Fruit fly (Drosophila melanogaster): ENCODE results near the gene CG4520.

Gene CG4520

DNA sequence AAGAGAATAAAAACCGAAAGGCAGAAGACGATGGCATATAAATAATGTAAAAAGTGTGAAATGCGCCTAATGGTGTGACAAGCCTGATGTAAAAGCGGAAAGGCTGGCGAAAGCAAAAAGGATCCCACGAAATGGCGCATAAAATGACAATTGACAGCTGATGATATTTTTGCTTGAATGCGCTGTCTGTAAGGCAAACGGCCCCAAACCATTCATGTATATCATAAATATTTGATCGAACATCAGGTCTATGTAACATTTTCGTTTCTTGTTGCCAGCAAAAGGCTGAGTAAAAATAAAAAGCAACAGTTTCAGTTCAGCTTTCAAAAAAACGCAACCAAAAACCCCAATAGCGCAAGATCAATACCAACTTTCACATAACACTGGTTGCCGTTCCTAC, at the start of gene CG4520:
TSS of gene CG4520 (plus strand) at position 301 of the 400 bp plus-strand sequence.
- TF ChIP-seq Myc (optimal IDR thresholded peaks at IDR 0.05) = no peak
- no peak for TF ChIP-seq psq (optimal IDR thresholded peaks at IDR 0.05)
- TF ChIP-seq ttk (optimal IDR thresholded peaks at IDR 0.05) = no peak
- TF ChIP-seq Sin3A (optimal IDR thresholded peaks at IDR 0.05) = no peak
- TF ChIP-seq insv (optimal IDR thresholded peaks at IDR 0.05) = no peak
- no peak for TF ChIP-seq h (optimal IDR thresholded peaks at IDR 0.05)

DNA sequence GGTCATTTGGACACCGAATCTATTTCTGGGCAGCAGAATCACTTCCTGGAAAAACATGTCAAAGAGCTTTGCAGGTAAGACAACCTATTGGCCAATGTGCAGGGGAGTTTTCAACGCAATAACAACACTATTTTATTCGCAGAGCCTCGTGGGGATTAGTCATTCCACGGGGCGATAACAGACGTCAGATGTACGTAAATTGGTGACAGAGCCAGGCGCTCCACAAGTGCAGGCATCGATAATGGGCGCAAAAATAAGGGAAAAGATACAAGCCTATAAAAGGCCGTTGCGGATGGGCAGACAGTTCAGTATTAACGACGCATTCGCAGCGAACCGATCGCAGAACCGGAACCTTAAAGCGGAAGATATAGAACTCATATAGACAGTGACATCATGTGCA, 49.5 kb upstream of the CG4520 start, which contains the start of gene CG5399:
TSS of gene CG5399 (plus strand) at position 301 of the 400 bp plus-strand sequence.
- TF ChIP-seq h (optimal IDR thresholded peaks at IDR 0.05) (no peak), psq (optimal IDR thresholded peaks at IDR 0.05) (no peak), Sin3A (optimal IDR thresholded peaks at IDR 0.05) (no peak), insv (optimal IDR thresholded peaks at IDR 0.05) (no peak), Myc (optimal IDR thresholded peaks at IDR 0.05) (no peak), ttk (optimal IDR thresholded peaks at IDR 0.05) (no peak)

DNA sequence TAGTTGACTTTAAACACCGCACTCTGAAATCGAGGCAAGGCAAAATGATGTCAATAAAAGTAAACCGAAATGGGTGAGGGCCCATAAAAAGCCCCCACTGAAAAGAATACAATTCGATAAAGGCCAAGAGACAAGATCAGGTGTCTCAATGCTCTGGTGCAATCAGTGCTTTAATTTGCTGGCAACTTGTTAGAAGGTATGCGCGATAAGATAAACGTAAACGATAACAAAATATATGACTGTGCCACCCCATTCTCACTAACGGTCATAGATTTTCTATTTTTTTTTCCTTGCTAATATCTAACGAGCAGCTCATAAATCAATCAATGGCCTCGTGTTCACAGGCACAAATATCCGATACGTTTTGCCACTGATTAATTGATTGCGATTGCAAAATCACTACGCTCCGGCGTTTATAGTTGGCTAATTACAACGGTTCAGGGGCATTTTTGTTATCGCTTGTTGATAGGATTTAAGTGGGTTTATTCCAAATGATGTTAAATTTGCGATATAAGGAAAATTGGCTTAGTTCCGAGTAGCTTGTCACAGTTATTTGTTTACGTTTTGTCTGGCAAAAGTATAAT, 47.9 kb upstream of the CG4520 start:
- TF ChIP-seq Sin3A (optimal IDR thresholded peaks at IDR 0.05) = no peak
- TF ChIP-seq Myc (optimal IDR thresholded peaks at IDR 0.05) = no peak
- TF ChIP-seq insv (optimal IDR thresholded peaks at IDR 0.05) = no peak
- TF ChIP-seq psq (optimal IDR thresholded peaks at IDR 0.05) = no peak
- TF ChIP-seq ttk (optimal IDR thresholded peaks at IDR 0.05) = no peak
- no peak for TF ChIP-seq h (optimal IDR thresholded peaks at IDR 0.05)

DNA sequence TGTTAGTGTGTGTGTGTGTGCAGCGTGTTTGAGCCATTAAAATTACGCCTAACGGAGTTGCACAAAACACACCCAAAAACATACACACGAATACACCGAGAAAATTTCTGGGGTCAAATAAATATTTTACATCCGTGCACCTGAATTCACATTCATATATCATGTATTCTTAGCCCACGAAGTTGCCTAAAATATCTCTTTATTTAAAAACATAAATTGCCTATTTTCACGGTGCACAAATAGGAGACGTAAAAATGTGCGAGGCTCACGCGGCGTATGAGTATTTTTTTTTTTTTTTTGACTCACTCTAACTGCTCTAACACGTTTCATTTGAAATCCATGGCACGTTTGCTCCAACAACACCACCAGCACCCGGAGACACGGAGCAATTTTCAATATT, 43.7 kb upstream of the CG4520 start:
- TF ChIP-seq insv (optimal IDR thresholded peaks at IDR 0.05) (no peak), Sin3A (optimal IDR thresholded peaks at IDR 0.05) (no peak), Myc (optimal IDR thresholded peaks at IDR 0.05) (no peak), psq (optimal IDR thresholded peaks at IDR 0.05) (no peak), ttk (optimal IDR thresholded peaks at IDR 0.05) (no peak), h (optimal IDR thresholded peaks at IDR 0.05) (no peak)

DNA sequence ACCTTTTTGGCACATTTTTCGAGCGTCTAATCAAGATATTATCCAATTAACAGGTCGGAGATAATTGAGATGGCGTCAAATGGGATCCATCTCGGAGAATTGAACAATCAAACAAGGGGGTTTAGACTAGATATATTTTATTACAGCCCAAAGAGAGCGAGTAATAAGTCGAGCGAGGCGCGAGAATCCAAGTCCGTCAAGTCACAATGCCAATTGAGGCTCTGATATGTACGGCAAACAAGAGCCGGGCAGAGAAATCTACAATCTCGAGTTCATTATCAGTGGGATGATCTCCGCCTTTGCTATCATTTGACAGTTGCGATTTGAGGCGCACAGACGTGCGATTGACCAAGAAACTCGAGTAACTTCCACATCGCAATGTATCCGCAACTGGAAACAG, 40.1 kb upstream of the CG4520 start, which contains the start of gene CG5404:
TSS of gene CG5404 (plus strand) at position 301 of the 400 bp plus-strand sequence.
- TF ChIP-seq ttk (optimal IDR thresholded peaks at IDR 0.05) (no peak), Sin3A (optimal IDR thresholded peaks at IDR 0.05) (no peak), h (optimal IDR thresholded peaks at IDR 0.05) (no peak), psq (optimal IDR thresholded peaks at IDR 0.05) (no peak), insv (optimal IDR thresholded peaks at IDR 0.05) (no peak), Myc (optimal IDR thresholded peaks at IDR 0.05) (no peak)

DNA sequence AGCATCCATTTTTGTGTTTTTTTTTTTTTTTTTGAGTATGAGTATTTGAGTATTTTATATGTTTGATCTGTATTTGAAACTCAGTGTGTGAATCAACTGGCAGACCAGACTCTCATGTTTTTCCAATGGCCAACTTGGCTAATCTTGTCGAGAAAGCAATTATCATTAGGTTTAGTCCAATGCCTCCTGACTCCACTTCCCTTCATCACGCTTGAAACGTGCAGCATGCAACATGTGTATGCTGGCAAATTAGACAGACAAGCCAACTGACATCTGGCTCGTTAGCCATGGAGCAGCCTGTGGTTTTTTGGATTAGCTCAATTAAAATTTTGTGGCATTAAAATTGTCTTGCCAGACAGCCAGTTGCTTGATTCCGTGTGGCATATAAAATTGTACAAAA, 28.0 kb upstream of the CG4520 start, which contains the start of gene CG31294:
TSS of gene CG31294 (minus strand) at position 101 of the 400 bp plus-strand sequence.
- TF ChIP-seq Sin3A (optimal IDR thresholded peaks at IDR 0.05) (no peak), ttk (optimal IDR thresholded peaks at IDR 0.05) (no peak), Myc (optimal IDR thresholded peaks at IDR 0.05) (no peak), h (optimal IDR thresholded peaks at IDR 0.05) (no peak), psq (optimal IDR thresholded peaks at IDR 0.05) (no peak), insv (optimal IDR thresholded peaks at IDR 0.05) (no peak)

DNA sequence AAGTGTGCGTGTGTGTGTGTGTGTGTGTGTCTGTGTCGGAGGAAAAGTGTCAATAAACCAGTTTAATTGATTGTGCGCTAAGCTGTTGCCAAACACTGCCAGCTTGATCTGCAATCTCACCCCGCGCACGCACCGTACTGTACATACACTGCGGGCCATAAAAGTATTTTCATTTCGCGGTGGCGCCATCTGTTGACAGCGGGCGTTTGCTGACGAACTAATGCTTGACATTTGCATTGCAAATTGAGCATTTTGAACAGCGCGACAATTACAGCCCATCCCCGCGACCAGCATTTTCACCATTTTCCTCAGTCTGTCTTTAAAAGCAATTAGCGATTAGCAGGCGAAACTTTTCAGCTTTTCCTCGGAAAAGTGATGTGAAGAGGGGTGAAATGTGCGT, 13.8 kb upstream of the CG4520 start:
- TF ChIP-seq Myc (optimal IDR thresholded peaks at IDR 0.05) (no peak), Sin3A (optimal IDR thresholded peaks at IDR 0.05) (no peak), ttk (optimal IDR thresholded peaks at IDR 0.05) (no peak), insv (optimal IDR thresholded peaks at IDR 0.05) (no peak), psq (optimal IDR thresholded peaks at IDR 0.05) (no peak), h (optimal IDR thresholded peaks at IDR 0.05) (no peak)

DNA sequence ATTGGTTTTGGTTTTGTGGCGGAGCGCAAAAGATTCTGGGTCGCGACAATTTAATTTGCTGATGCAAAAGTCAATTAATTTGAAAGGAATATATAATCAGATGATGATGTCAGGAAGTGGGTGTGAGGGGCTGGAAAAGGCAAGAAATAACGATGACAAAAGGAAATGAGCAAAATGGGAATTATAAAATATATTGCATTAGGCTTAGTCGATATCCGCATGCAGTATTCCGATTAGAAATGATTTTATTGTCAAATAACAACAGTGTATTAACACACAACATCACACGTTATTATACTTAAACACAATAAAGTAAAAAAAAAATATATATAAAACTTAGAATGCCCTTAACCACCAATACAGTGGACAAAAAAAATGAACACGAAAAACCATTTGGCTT, 13.0 kb upstream of the CG4520 start, which contains the start of gene CG34274:
TSS of gene CG34274 (plus strand) at position 301 of the 400 bp plus-strand sequence.
- TF ChIP-seq Sin3A (optimal IDR thresholded peaks at IDR 0.05) = no peak
- TF ChIP-seq Myc (optimal IDR thresholded peaks at IDR 0.05) = no peak
- TF ChIP-seq ttk (optimal IDR thresholded peaks at IDR 0.05) = no peak
- TF ChIP-seq h (optimal IDR thresholded peaks at IDR 0.05) = no peak
- no peak for TF ChIP-seq psq (optimal IDR thresholded peaks at IDR 0.05)

DNA sequence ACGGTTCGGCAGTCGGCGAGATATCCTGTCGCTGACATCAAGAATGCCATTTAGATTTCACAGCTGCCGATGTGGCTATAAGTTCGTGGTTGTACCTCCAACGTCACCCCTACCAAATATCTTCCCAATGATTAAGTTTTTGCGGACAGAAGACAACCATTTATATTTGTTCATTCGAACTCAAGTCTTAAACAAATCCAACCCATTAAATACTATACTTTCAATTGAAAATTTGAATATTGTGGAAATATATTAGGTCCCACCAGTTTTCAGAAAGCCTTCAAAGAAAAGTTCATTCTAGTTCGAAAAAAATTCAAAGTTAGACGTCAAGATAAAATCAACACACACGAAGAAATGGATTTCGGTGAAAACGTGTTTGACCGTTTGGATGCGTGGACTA, 18.4 kb downstream of the CG4520 start, which contains the start of gene CG12784:
TSS of gene CG12784 (plus strand) at position 301 of the 400 bp plus-strand sequence.
- TF ChIP-seq insv (optimal IDR thresholded peaks at IDR 0.05) = no peak
- no peak for TF ChIP-seq ttk (optimal IDR thresholded peaks at IDR 0.05)
- no peak for TF ChIP-seq Sin3A (optimal IDR thresholded peaks at IDR 0.05)
- TF ChIP-seq psq (optimal IDR thresholded peaks at IDR 0.05) = no peak
- TF ChIP-seq Myc (optimal IDR thresholded peaks at IDR 0.05) = no peak
- TF ChIP-seq h (optimal IDR thresholded peaks at IDR 0.05) = no peak

DNA sequence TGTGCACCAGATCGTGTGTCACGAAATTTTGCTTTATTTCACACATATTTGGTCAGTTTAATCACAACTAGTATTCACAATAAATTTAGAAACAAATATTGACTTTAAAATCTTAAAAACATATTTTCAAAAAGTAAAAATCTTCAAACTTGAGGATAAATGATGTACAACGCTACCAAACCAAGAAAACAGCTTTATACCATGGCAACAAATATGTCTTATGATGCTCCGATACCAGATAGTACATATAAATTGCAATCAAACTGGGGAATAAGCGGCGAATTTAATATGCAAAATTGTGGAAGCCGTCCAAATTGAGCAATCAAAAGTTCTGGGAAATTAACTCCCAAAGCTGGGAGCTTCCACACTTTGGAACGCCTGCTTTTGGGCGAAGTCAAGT, 22.9 kb downstream of the CG4520 start, which contains the start of gene CG5623:
TSS of gene CG5623 (minus strand) at position 101 of the 400 bp plus-strand sequence.
- no peak for TF ChIP-seq Myc (optimal IDR thresholded peaks at IDR 0.05)
- no peak for TF ChIP-seq h (optimal IDR thresholded peaks at IDR 0.05)
- no peak for TF ChIP-seq Sin3A (optimal IDR thresholded peaks at IDR 0.05)
- TF ChIP-seq insv (optimal IDR thresholded peaks at IDR 0.05) = no peak
- no peak for TF ChIP-seq psq (optimal IDR thresholded peaks at IDR 0.05)
- TF ChIP-seq ttk (optimal IDR thresholded peaks at IDR 0.05) = no peak

DNA sequence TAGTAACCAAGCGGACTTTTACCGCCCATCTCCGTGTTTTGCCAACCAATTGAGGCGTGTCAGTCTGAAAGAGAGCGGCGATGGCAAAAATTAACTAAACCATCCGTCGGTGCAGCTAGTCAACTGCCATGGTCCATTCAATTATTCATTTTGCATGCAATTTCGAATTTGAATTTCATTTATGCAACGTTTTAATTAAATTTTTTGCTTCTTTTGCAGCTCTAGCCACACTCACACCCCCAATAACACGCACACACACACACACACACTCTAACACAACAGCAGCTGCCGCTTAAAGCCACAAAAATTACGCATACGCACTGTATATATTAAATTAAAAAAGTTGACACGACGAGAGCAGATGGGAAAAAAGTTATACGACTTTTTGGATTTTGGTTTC, 24.4 kb downstream of the CG4520 start:
- TF ChIP-seq Sin3A (optimal IDR thresholded peaks at IDR 0.05) (no peak), h (optimal IDR thresholded peaks at IDR 0.05) (no peak), Myc (optimal IDR thresholded peaks at IDR 0.05) (no peak), psq (optimal IDR thresholded peaks at IDR 0.05) (no peak), ttk (optimal IDR thresholded peaks at IDR 0.05) (no peak), insv (optimal IDR thresholded peaks at IDR 0.05) (no peak)

DNA sequence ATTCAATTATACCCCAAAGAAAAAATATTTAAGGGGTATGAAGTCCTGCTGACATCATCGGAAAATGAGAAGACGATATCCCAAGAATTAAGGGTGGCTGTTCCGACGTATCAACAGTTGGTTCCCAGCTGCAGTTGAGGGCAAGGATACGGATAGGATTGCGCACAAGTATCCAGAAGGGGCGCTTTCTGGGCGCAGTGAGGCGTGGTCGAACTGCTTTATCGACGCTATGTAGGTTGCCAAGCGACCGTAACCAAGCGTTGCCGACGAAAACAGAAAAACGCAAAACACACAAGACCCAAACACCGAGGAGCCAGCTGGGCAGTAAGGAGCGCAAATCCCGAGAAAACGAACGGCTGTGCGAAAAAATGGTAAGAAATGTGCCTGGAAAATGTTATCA, 29.7 kb downstream of the CG4520 start, which contains the start of gene Ttc26:
TSS of gene Ttc26 (plus strand) at position 289 of the 400 bp plus-strand sequence.
- no peak for TF ChIP-seq Myc (optimal IDR thresholded peaks at IDR 0.05)
- no peak for TF ChIP-seq insv (optimal IDR thresholded peaks at IDR 0.05)
- TF ChIP-seq h (optimal IDR thresholded peaks at IDR 0.05) = no peak
- TF ChIP-seq ttk (optimal IDR thresholded peaks at IDR 0.05) = no peak
- TF ChIP-seq psq (optimal IDR thresholded peaks at IDR 0.05) = no peak
- no peak for TF ChIP-seq Sin3A (optimal IDR thresholded peaks at IDR 0.05)
